Fruit fly (Drosophila melanogaster) whole organism, pupa: ENCODE data around the gene RPA1.

Experiments
- CG10348 ChIP-seq: fragments of 200-800 bp; sonication (Bioruptor generic); IDR thresholded peaks from 2 replicates; pipeline ENCODE4 v1.3.6; 2022; ENCODE audit warnings: missing biosample characterization, missing genetic modification characterization
- CG12605 ChIP-seq: fragments of 200-800 bp; sonication (Bioruptor generic); IDR thresholded peaks from 2 replicates; pipeline ENCODE4 v1.3.6; 2022; ENCODE audit warnings: missing biosample characterization, missing genetic modification characterization
- CG13204 ChIP-seq: fragments of 200-800 bp; sonication (Bioruptor generic); optimal IDR thresholded peaks from 2 replicates; lab custom pipeline; 2018; ENCODE audit warnings: missing biosample characterization, mild to moderate bottlenecking, missing genetic modification characterization, moderate library complexity
- CG14655 ChIP-seq: fragments of 200-800 bp; sonication (Bioruptor generic); optimal IDR thresholded peaks from 3 replicates; lab custom pipeline; 2017; ENCODE audit warnings: mild to moderate bottlenecking, missing biosample characterization, missing genetic modification reagents, missing genetic modification characterization
- CG15710 ChIP-seq: fragments of 200-800 bp; sonication (Bioruptor generic); optimal IDR thresholded peaks from 2 replicates; lab custom pipeline; 2018; ENCODE audit warnings: missing biosample characterization, mild to moderate bottlenecking, missing genetic modification characterization, moderate library complexity
- CG17806 ChIP-seq: fragments of 200-800 bp; sonication (Bioruptor generic); optimal IDR thresholded peaks from 2 replicates; lab custom pipeline; 2018; ENCODE audit warnings: missing biosample characterization, mild to moderate bottlenecking, missing genetic modification characterization, moderate library complexity
- CG32121 ChIP-seq: fragments of 200-800 bp; sonication (Bioruptor generic); IDR thresholded peaks from 2 replicates; pipeline ENCODE4 v1.3.6; 2022; ENCODE audit warnings: missing biosample characterization, missing genetic modification characterization
- CG34367 ChIP-seq: fragments of 200-800 bp; sonication (Bioruptor generic); optimal IDR thresholded peaks from 2 replicates; lab custom pipeline; 2018; ENCODE audit warnings: missing biosample characterization, mild to moderate bottlenecking, missing genetic modification characterization
- CG4496 ChIP-seq: fragments of 200-800 bp; sonication (Bioruptor generic); IDR thresholded peaks from 3 replicates; pipeline ENCODE4 v1.3.6; 2022; ENCODE audit warnings: missing biosample characterization, missing genetic modification characterization
- CG8159 ChIP-seq: fragments of 200-800 bp; sonication (Bioruptor generic); optimal IDR thresholded peaks from 3 replicates; lab custom pipeline; 2018; ENCODE audit warnings: missing biosample characterization, mild to moderate bottlenecking, missing genetic modification characterization, moderate library complexity
- CG8301 ChIP-seq: fragments of 200-800 bp; sonication (Bioruptor generic); optimal IDR thresholded peaks from 2 replicates; lab custom pipeline; 2018; ENCODE audit warnings: missing biosample characterization, mild to moderate bottlenecking, missing genetic modification characterization
- CG9948 ChIP-seq: fragments of 200-800 bp; sonication (Bioruptor generic); optimal IDR thresholded peaks from 2 replicates; lab custom pipeline; 2018; ENCODE audit warnings: missing biosample characterization, mild to moderate bottlenecking, missing genetic modification characterization, moderate library complexity
- D1 ChIP-seq: fragments of 200-800 bp; sonication (Bioruptor generic); optimal IDR thresholded peaks from 2 replicates; lab custom pipeline; 2018; ENCODE audit warnings: missing biosample characterization, mild to moderate bottlenecking, missing genetic modification characterization, moderate library complexity
- EcR ChIP-seq: fragments of 200-800 bp; sonication (Bioruptor generic); optimal IDR thresholded peaks from 3 replicates; lab custom pipeline; 2019; ENCODE audit warnings: missing biosample characterization, missing genetic modification characterization, mild to moderate bottlenecking, moderate library complexity, missing genetic modification reagents
- Ets98B ChIP-seq: fragments of 200-800 bp; sonication (Bioruptor generic); IDR thresholded peaks from 2 replicates; pipeline ENCODE4 v1.3.6; 2022; ENCODE audit warnings: missing biosample characterization, missing genetic modification characterization
- Pif1A ChIP-seq: fragments of 200-800 bp; sonication (Bioruptor generic); optimal IDR thresholded peaks from 3 replicates; lab custom pipeline; 2016; ENCODE audit warnings: missing biosample characterization, missing genetic modification characterization
- Pif1B ChIP-seq: fragments of 200-800 bp; sonication (Bioruptor generic); optimal IDR thresholded peaks from 3 replicates; lab custom pipeline; 2016; ENCODE audit warnings: missing biosample characterization, missing genetic modification characterization
- Snoo ChIP-seq: fragments of 200-800 bp; sonication (Bioruptor generic); optimal IDR thresholded peaks from 3 replicates; lab custom pipeline; 2017; ENCODE audit warnings: missing biosample characterization, mild to moderate bottlenecking, missing genetic modification characterization, inconsistent platforms
- fd96Ca ChIP-seq: fragments of 200-800 bp; sonication (Bioruptor generic); IDR thresholded peaks from 3 replicates; pipeline ENCODE4 v1.3.6; 2022; ENCODE audit warnings: missing biosample characterization, missing genetic modification characterization
- gl ChIP-seq: fragments of 200-800 bp; sonication (Bioruptor generic); optimal IDR thresholded peaks from 2 replicates; lab custom pipeline; 2018; ENCODE audit warnings: missing biosample characterization, mild to moderate bottlenecking, missing genetic modification characterization
- rn ChIP-seq: fragments of 200-800 bp; sonication (Bioruptor generic); IDR thresholded peaks from 2 replicates; pipeline ENCODE4 v1.3.6; 2022; ENCODE audit warnings: missing biosample characterization, missing genetic modification characterization

Gene RPA1

DNA sequence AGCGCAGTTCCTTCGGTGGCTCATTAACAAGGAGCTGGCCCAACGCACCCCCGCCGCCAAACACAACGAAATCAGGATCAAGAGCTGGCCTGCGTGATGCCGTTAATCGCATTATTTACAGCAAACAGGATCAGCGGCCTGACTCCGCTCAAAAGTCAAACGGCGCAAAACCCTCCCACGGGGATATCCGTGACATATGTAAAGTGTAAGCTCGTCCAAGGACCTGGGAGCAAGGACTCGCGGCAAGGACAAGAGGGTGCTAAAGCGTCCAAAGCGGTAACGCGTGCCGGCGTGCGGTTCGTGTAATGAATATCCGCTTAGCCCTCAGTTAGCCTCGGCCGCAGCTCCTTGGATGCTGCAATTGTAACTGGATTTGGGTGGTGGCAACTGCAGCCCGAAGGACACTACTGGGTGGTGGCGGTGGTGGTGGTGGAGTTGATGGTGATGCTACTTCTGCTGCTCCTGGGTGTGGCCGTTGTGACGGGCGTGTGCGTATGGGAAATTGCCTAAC lies 38.7 kb downstream of the RPA1 start:
- TF ChIP-seq CG4496 (no peak), Pif1A (GFP tag; lab: Kevin White, UChicago) (no peak), D1 (tag; lab: Kevin White, UChicago) (no peak), EcR (GFP tag; lab: Kevin White, UChicago) (no peak), Pif1B (no peak), CG8301 (no peak), CG34367 (tag; lab: Kevin White, UChicago) (no peak), CG8159 (tag; lab: Kevin White, UChicago) (no peak), CG9948 (tag; lab: Kevin White, UChicago) (no peak), gl (tag; lab: Kevin White, UChicago) (no peak), rn (GFP tag; lab: Robert Waterston, UW) (no peak), CG12605 (no peak), CG13204 (no peak), CG32121 (GFP tag; lab: Robert Waterston, UW) (no peak), CG17806 (tag; lab: Kevin White, UChicago) (no peak), CG14655 (no peak), CG10348 (GFP tag; lab: Robert Waterston, UW) (no peak)

DNA sequence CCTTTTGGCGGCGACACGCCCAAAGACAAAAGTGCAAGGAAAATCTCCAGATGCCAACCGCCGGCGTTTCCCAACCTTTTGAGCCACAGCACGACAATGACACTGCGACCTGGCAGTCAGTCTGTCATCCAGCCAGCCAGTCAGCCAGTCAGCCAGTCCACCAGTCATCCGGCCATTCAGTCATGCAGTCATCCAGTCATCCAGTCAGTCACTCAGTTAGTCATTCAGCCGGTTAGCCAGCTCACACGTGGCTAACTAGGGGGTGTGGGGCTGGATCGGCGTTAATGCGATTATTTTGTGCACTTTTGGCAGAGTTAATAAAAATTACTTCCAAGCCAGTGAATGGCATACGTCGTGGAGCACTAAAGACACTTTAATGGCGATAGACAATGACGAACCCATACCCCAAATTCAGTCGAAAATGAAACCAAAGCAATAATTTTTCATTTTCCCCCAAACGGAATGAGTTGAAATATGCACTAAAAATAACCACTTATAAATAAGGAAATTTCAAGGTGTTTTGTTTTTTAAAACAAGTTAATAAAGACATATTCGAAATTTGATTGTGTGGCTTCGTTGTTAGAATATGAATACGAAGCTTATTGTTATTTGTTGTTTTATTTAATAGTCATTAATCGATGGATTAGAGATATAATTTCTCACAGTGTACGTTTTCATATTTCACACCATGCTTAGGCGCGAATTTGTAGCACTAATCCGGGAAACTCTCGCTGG lies 39.4 kb downstream of the RPA1 start:
- TF ChIP-seq gl (tag; lab: Kevin White, UChicago) = no peak

DNA sequence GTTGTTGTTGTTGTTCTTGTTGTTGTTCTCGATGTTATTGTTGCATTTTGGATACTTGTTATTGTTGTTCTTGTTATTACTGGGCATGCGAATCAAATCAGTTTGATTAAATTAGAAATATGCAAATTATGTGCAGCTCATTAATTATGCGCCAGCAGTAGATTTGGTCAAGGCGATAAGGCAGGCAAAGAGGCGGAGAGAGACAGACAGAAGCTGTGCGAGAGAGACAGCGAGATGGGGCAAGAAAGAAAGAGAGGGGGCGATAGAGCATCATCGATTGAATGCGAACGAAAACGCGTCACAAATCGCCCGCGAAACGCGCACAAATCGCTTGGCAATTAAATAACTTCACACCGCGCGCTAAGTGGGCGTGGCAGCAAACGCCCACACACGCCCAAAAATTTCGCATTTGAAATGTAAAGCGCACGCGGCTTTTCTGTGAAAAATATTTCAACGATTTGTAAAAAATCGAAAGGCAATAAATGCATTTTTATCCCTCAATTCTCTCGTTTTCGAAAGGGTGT lies 41.1 kb downstream of the RPA1 start:
- TF ChIP-seq Ets98B (GFP tag; lab: Robert Waterston, UW) (no peak), CG8159 (tag; lab: Kevin White, UChicago) (no peak), CG8301 (no peak), EcR (GFP tag; lab: Kevin White, UChicago) (no peak), CG14655 (no peak), CG13204 (no peak), CG32121 (GFP tag; lab: Robert Waterston, UW) (no peak), Pif1B (no peak), CG34367 (tag; lab: Kevin White, UChicago) (no peak), D1 (tag; lab: Kevin White, UChicago) (no peak), CG10348 (GFP tag; lab: Robert Waterston, UW) (no peak)
- TF ChIP-seq, all 21 proteins: peak for 0

DNA sequence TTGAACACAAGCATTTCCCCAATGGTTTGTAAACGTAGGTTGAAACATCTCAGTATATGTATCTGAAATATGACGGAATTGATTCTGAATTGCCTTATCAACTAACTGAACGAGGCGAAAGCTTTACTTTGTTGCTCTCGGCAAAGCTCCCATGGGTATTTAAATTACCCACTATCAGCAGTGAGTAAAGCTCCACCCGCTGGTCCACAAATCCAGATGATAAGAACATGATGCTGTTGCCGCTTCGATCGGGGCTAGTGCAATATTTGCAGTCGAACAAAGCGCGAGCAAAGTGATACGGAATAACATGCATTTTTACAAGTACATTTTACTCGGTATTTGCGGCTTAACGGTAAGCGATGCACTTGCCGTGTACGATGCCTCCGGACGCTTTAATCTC lies 44.4 kb downstream of the RPA1 start, which contains the start of gene CG18249:
TSS of gene CG18249 (plus strand) at position 256 of the 400 bp plus-strand sequence.
- no peak for TF ChIP-seq Pif1A (GFP tag; lab: Kevin White, UChicago)
- no peak for TF ChIP-seq CG4496
- no peak for TF ChIP-seq fd96Ca (GFP tag; lab: Robert Waterston, UW)
- no peak for TF ChIP-seq gl (tag; lab: Kevin White, UChicago)
- no peak for TF ChIP-seq rn (GFP tag; lab: Robert Waterston, UW)
- TF ChIP-seq CG13204 = no peak
- TF ChIP-seq EcR (GFP tag; lab: Kevin White, UChicago) = no peak
- TF ChIP-seq Ets98B (GFP tag; lab: Robert Waterston, UW) = no peak
- no peak for TF ChIP-seq CG9948 (tag; lab: Kevin White, UChicago)

DNA sequence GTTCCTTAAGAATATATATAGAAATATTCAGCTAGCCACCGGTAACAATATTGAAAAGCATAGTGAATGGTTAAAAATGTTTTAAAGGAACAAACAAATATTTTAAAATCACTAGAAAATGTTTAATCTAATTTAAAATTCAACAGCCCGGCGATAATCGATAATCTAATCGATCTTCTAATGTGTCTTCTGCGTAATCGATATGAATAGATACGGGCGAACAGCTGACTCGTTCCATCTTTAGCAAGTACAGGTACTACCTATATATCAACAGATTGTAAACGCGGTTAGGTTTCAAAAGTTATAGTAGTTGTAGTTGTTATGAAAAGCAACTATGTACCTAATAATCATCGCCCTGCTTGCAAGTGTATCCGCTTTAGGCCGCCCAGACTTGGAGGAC lies 46.5 kb downstream of the RPA1 start, which contains the start of gene CG7800:
TSS of gene CG7800 (plus strand) at position 231 of the 400 bp plus-strand sequence.
- TF ChIP-seq gl (tag; lab: Kevin White, UChicago) (no peak), CG34367 (tag; lab: Kevin White, UChicago) (no peak), CG8159 (tag; lab: Kevin White, UChicago) (no peak), CG12605 (no peak)

DNA sequence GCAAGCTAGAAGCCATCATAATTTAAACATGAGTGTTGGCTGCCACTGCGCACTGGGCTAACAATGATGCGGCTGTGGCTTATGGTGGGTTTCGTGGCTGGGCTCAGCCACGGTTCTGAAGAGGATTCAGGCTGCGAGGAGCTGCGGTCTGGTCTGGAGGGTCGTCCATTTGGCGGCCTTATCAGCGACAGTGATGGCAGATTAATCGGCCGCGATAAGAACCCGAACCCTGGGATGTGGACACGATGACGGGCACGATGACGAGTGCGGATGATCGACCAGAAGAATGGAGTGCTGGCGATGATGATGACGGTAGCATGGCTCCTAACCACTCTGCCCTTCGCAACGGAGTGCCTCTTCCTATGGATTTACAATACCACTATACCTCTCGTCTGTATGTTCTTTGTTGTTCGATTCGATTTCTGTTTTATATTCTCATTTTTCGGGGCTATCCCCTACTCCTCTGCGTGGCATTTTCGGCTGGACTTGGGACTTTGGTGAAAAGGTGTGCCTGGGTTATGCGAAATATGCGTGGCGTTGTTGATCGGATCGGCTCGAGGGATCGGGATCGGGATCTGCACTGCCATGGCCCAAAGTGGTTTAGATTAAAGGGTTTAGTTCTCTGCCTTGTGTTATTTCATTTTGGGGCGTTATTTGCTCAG lies 48.6 kb downstream of the RPA1 start:
- no peak for TF ChIP-seq CG34367 (tag; lab: Kevin White, UChicago)
- no peak for TF ChIP-seq CG9948 (tag; lab: Kevin White, UChicago)
- TF ChIP-seq rn (GFP tag; lab: Robert Waterston, UW) = no peak
- TF ChIP-seq CG8159 (tag; lab: Kevin White, UChicago) = no peak
- TF ChIP-seq CG4496 = no peak
- TF ChIP-seq EcR (GFP tag; lab: Kevin White, UChicago) = no peak
- TF ChIP-seq CG12605 = no peak
- TF ChIP-seq CG14655 = no peak
- TF ChIP-seq CG10348 (GFP tag; lab: Robert Waterston, UW) = no peak
- no peak for TF ChIP-seq fd96Ca (GFP tag; lab: Robert Waterston, UW)
- TF ChIP-seq Snoo = no peak
- no peak for TF ChIP-seq CG17806 (tag; lab: Kevin White, UChicago)
- TF ChIP-seq Pif1A (GFP tag; lab: Kevin White, UChicago) = no peak
- no peak for TF ChIP-seq CG15710 (tag; lab: Kevin White, UChicago)
- TF ChIP-seq Pif1B = no peak
- TF ChIP-seq CG32121 (GFP tag; lab: Robert Waterston, UW) = no peak
